Worm (Caenorhabditis elegans) whole organism, L2 larva: Measurements from ENCODE around the gene clc-17.

Source experiments
- R02D3.7 ChIP-seq: fragments of 150-350 bp; optimal IDR thresholded peaks from 2 replicates; lab custom pipeline; 2014; ENCODE audit warnings: missing biosample characterization, missing genetic modification characterization
- ZK546.5 ChIP-seq: sonication (generic microtip); optimal IDR thresholded peaks from 2 replicates; lab custom pipeline; 2017; ENCODE audit warnings: missing biosample characterization, missing genetic modification characterization
- aly-2 ChIP-seq: fragments of 150-350 bp; optimal IDR thresholded peaks from 2 replicates; lab custom pipeline; 2014; ENCODE audit warnings: missing biosample characterization, missing genetic modification characterization
- elt-3 ChIP-seq: sonication (generic microtip); optimal IDR thresholded peaks from 2 replicates; lab custom pipeline; 2017; ENCODE audit warnings: missing biosample characterization, missing genetic modification characterization
- lin-13 ChIP-seq: fragments of 150-350 bp; optimal IDR thresholded peaks from 2 replicates; lab custom pipeline; 2014; ENCODE audit warnings: missing biosample characterization, missing genetic modification reagents, missing genetic modification characterization
- nhr-12 ChIP-seq: fragments of 150-350 bp; optimal IDR thresholded peaks from 2 replicates; lab custom pipeline; 2014; ENCODE audit warnings: missing biosample characterization, missing genetic modification characterization
- nhr-77 ChIP-seq: fragments of 150-350 bp; optimal IDR thresholded peaks from 2 replicates; lab custom pipeline; 2014; ENCODE audit warnings: missing biosample characterization, missing genetic modification characterization
- snpc-4 ChIP-seq: fragments of 150-350 bp; optimal IDR thresholded peaks from 2 replicates; lab custom pipeline; 2014; ENCODE audit warnings: missing biosample characterization, missing genetic modification characterization
- unc-39 ChIP-seq: fragments of 150-350 bp; optimal IDR thresholded peaks from 2 replicates; lab custom pipeline; 2014; ENCODE audit warnings: missing biosample characterization, missing genetic modification characterization
- unc-62 ChIP-seq: fragments of 150-350 bp; optimal IDR thresholded peaks from 2 replicates; lab custom pipeline; 2014; ENCODE audit warnings: missing biosample characterization, missing genetic modification reagents, missing genetic modification characterization
- ztf-1 ChIP-seq: fragments of 200-800 bp; sonication (Bioruptor generic); conservative IDR thresholded peaks from 2 replicates; pipeline ENCODE4 v1.3.6; 2022; ENCODE audit warnings: missing genetic modification characterization, missing compliant biosample characterization
- ztf-4 ChIP-seq: fragments of 150-350 bp; optimal IDR thresholded peaks from 2 replicates; lab custom pipeline; 2014; ENCODE audit warnings: missing biosample characterization, missing genetic modification characterization

ce11 chrX:11151494-11151893 is 44.3 kb downstream of the clc-17 start:
- TF ChIP-seq ztf-1, result no peak
- TF ChIP-seq nhr-12, result no peak
- TF ChIP-seq R02D3.7, result no peak
- no peak for TF ChIP-seq snpc-4 (tag; lab: Kevin White, UChicago)
- TF ChIP-seq ztf-4, result no peak
- no peak for TF ChIP-seq nhr-77
- TF ChIP-seq elt-3 (tag; lab: Kevin White, UChicago), result no peak
- no peak for TF ChIP-seq unc-62 (GFP tag; lab: Kevin White, UChicago)
- no peak for TF ChIP-seq unc-39 (tag; lab: Kevin White, UChicago)
- TF ChIP-seq aly-2 (tag; lab: Kevin White, UChicago), result no peak
- TF ChIP-seq lin-13 (GFP tag; lab: Kevin White, UChicago), result no peak
- TF ChIP-seq ZK546.5 (tag; lab: Kevin White, UChicago), result no peak
